Worm (Caenorhabditis elegans) whole organism, young adult: ENCODE data around the gene fbxb-22.
A peak's percentile ranks its signal among the peaks of the same experiment; 100 is the strongest.

Experiments
- C17E4.6 ChIP-seq: fragments of 200-800 bp; sonication (Bioruptor generic); IDR thresholded peaks from 2 replicates; pipeline ENCODE4 v1.3.6; 2022; ENCODE audit warnings: missing genetic modification reagents, missing genetic modification characterization, missing compliant biosample characterization
- D2030.7 ChIP-seq: fragments of 200-800 bp; sonication (Bioruptor generic); IDR thresholded peaks from 2 replicates; pipeline ENCODE4 v1.3.6; 2022; ENCODE audit warnings: missing genetic modification reagents, missing genetic modification characterization, missing compliant biosample characterization
- F55B11.4 ChIP-seq: sonication (generic microtip); optimal IDR thresholded peaks from 2 replicates; lab custom pipeline; 2016; ENCODE audit warnings: missing compliant biosample characterization, missing genetic modification characterization, borderline replicate concordance; ENCODE audit not compliant: insufficient read depth
- F57C9.4 ChIP-seq: sonication (generic microtip); optimal IDR thresholded peaks from 2 replicates; lab custom pipeline; 2017; ENCODE audit warnings: mild to moderate bottlenecking, missing genetic modification characterization, missing compliant biosample characterization
- K11D2.4 ChIP-seq: fragments of 200-800 bp; sonication (Bioruptor generic); IDR thresholded peaks from 2 replicates; pipeline ENCODE4 v1.3.6; 2022; ENCODE audit warnings: missing genetic modification reagents, missing genetic modification characterization, missing compliant biosample characterization
- Y56A3A.18 ChIP-seq: fragments of 200-800 bp; sonication (Bioruptor generic); IDR thresholded peaks from 2 replicates; pipeline ENCODE4 v1.3.6; 2022; ENCODE audit warnings: missing genetic modification reagents, missing genetic modification characterization, missing compliant biosample characterization
- Y67H2A.10 ChIP-seq: fragments of 200-800 bp; sonication (Bioruptor generic); conservative IDR thresholded peaks from 2 replicates; pipeline ENCODE4 v1.3.6; 2022; ENCODE audit warnings: missing genetic modification reagents, missing genetic modification characterization, missing compliant biosample characterization
- Y79H2A.3 ChIP-seq: fragments of 200-800 bp; sonication (Bioruptor generic); conservative IDR thresholded peaks from 2 replicates; pipeline ENCODE4 v1.3.6; 2022; ENCODE audit warnings: missing genetic modification reagents, missing genetic modification characterization, missing compliant biosample characterization
- aptf-2 ChIP-seq: fragments of 200-800 bp; sonication (Bioruptor generic); conservative IDR thresholded peaks from 2 replicates; pipeline ENCODE4 v1.3.6; 2022; ENCODE audit warnings: missing genetic modification reagents, missing genetic modification characterization, missing compliant biosample characterization
- bed-2 ChIP-seq: fragments of 200-800 bp; sonication (Bioruptor generic); IDR thresholded peaks from 2 replicates; pipeline ENCODE4 v1.3.6; 2022; ENCODE audit warnings: missing genetic modification reagents, missing genetic modification characterization, missing compliant biosample characterization
- ceh-100 ChIP-seq: fragments of 200-800 bp; sonication (Bioruptor generic); IDR thresholded peaks from 2 replicates; pipeline ENCODE4 v1.3.6; 2022; ENCODE audit warnings: missing genetic modification reagents, missing genetic modification characterization, missing compliant biosample characterization
- ceh-27 ChIP-seq: fragments of 200-800 bp; sonication (Bioruptor generic); optimal IDR thresholded peaks from 2 replicates; lab custom pipeline; 2018; ENCODE audit warnings: mild to moderate bottlenecking, missing genetic modification characterization, moderate library complexity, missing compliant biosample characterization
- ceh-40 ChIP-seq: fragments of 200-800 bp; sonication (Bioruptor generic); IDR thresholded peaks from 2 replicates; pipeline ENCODE4 v1.3.6; 2022; ENCODE audit warnings: missing genetic modification characterization, missing compliant biosample characterization
- ceh-79 ChIP-seq: sonication (generic microtip); optimal IDR thresholded peaks from 2 replicates; lab custom pipeline; 2017; ENCODE audit warnings: mild to moderate bottlenecking, missing genetic modification characterization, missing compliant biosample characterization
- die-1 ChIP-seq: sonication (generic microtip); optimal IDR thresholded peaks from 2 replicates; lab custom pipeline; 2016; ENCODE audit warnings: missing genotype, mild to moderate bottlenecking, missing genetic modification characterization, missing compliant biosample characterization
- dox-1 ChIP-seq: fragments of 200-800 bp; sonication (Bioruptor generic); IDR thresholded peaks from 2 replicates; pipeline ENCODE4 v1.3.6; 2022; ENCODE audit warnings: missing genetic modification reagents, missing genetic modification characterization, missing compliant biosample characterization
- efl-1 ChIP-seq: fragments of 150-350 bp; optimal IDR thresholded peaks from 2 replicates; lab custom pipeline; 2014; ENCODE audit warnings: missing biosample characterization, missing genetic modification reagents, missing genetic modification characterization
- egl-18 ChIP-seq: fragments of 200-800 bp; sonication (Bioruptor generic); IDR thresholded peaks from 2 replicates; pipeline ENCODE4 v1.3.6; 2022; ENCODE audit warnings: missing genetic modification reagents, missing genetic modification characterization, missing compliant biosample characterization
- egl-44 ChIP-seq: fragments of 200-800 bp; sonication (Bioruptor generic); IDR thresholded peaks from 2 replicates; pipeline ENCODE4 v1.3.6; 2022; ENCODE audit warnings: missing genetic modification reagents, missing genetic modification characterization, missing compliant biosample characterization
- egrh-3 ChIP-seq: fragments of 200-800 bp; sonication (Bioruptor generic); IDR thresholded peaks from 2 replicates; pipeline ENCODE4 v1.3.6; 2022; ENCODE audit warnings: missing genetic modification reagents, missing genetic modification characterization, missing compliant biosample characterization
- ekl-4 ChIP-seq: fragments of 200-800 bp; sonication (Bioruptor generic); IDR thresholded peaks from 2 replicates; pipeline ENCODE4 v1.3.6; 2022; ENCODE audit warnings: missing genetic modification reagents, missing genetic modification characterization, missing compliant biosample characterization
- fkh-3 ChIP-seq: sonication (generic microtip); optimal IDR thresholded peaks from 2 replicates; lab custom pipeline; 2016; ENCODE audit warnings: mild to moderate bottlenecking, missing genetic modification characterization, missing compliant biosample characterization
- hlh-12 ChIP-seq: sonication (generic microtip); optimal IDR thresholded peaks from 2 replicates; lab custom pipeline; 2016; ENCODE audit warnings: missing genetic modification characterization, missing compliant biosample characterization
- hlh-26 ChIP-seq: fragments of 200-800 bp; sonication (Bioruptor generic); conservative IDR thresholded peaks from 2 replicates; pipeline ENCODE4 v1.3.6; 2022; ENCODE audit warnings: missing genetic modification reagents, missing genetic modification characterization, missing compliant biosample characterization
- hmg-1.2 ChIP-seq: fragments of 200-800 bp; sonication (Bioruptor generic); IDR thresholded peaks from 2 replicates; pipeline ENCODE4 v1.3.6; 2022; ENCODE audit warnings: missing genetic modification reagents, missing genetic modification characterization, missing compliant biosample characterization
- hmg-20 ChIP-seq: fragments of 200-800 bp; sonication (Bioruptor generic); IDR thresholded peaks from 2 replicates; pipeline ENCODE4 v1.3.6; 2022; ENCODE audit warnings: missing genetic modification reagents, missing genetic modification characterization, missing compliant biosample characterization
- lin-26 ChIP-seq: fragments of 200-800 bp; sonication (Bioruptor generic); IDR thresholded peaks from 2 replicates; pipeline ENCODE4 v1.3.6; 2022; ENCODE audit warnings: missing genetic modification reagents, missing genetic modification characterization, missing compliant biosample characterization
- lin-35 ChIP-seq, 3 experiments: fragments of 150-350 bp in 2 of 3; sonication (generic microtip) in 1 of 3; optimal IDR thresholded peaks; 2 replicates each; lab custom pipeline; 2014 to 2018; ENCODE audit warnings: missing biosample characterization in 3 of 3, missing genetic modification characterization in 3 of 3, missing genetic modification reagents in 3 of 3
- lin-40 ChIP-seq: sonication (generic microtip); optimal IDR thresholded peaks from 2 replicates; lab custom pipeline; 2016; ENCODE audit warnings: missing genetic modification characterization, mild to moderate bottlenecking, missing compliant biosample characterization, missing genotype, missing genetic modification reagents
- lin-54 ChIP-seq: fragments of 200-800 bp; sonication (Bioruptor generic); optimal IDR thresholded peaks from 2 replicates; lab custom pipeline; 2018; ENCODE audit warnings: mild to moderate bottlenecking, missing genetic modification characterization, missing compliant biosample characterization
- lsl-1 ChIP-seq: fragments of 200-800 bp; sonication (Bioruptor generic); optimal IDR thresholded peaks from 2 replicates; lab custom pipeline; 2018; ENCODE audit warnings: mild to moderate bottlenecking, missing genetic modification characterization, moderate library complexity, missing compliant biosample characterization
- madf-10 ChIP-seq: sonication (generic microtip); optimal IDR thresholded peaks from 2 replicates; lab custom pipeline; 2016; ENCODE audit warnings: mild to moderate bottlenecking, missing genetic modification characterization, missing compliant biosample characterization
- mcd-1 ChIP-seq: fragments of 200-800 bp; sonication (Bioruptor generic); IDR thresholded peaks from 2 replicates; pipeline ENCODE4 v1.3.6; 2022; ENCODE audit warnings: missing genetic modification reagents, missing genetic modification characterization, missing compliant biosample characterization
- nhr-80 ChIP-seq: sonication (generic microtip); optimal IDR thresholded peaks from 2 replicates; lab custom pipeline; 2016; ENCODE audit warnings: missing genetic modification characterization, missing compliant biosample characterization
- pbrm-1 ChIP-seq: fragments of 200-800 bp; sonication (Bioruptor generic); IDR thresholded peaks from 2 replicates; pipeline ENCODE4 v1.3.6; 2022; ENCODE audit warnings: missing genetic modification reagents, missing genetic modification characterization, missing compliant biosample characterization
- repo-1 ChIP-seq: sonication (generic microtip); optimal IDR thresholded peaks from 2 replicates; lab custom pipeline; 2017; ENCODE audit warnings: mild to moderate bottlenecking, missing genetic modification characterization, missing compliant biosample characterization
- rpc-1 ChIP-seq, 2 experiments: fragments of 150-350 bp in 1 of 2; sonication (generic microtip) in 1 of 2; optimal IDR thresholded peaks; 2 replicates each; lab custom pipeline; 2014 to 2018; ENCODE audit warnings: missing biosample characterization in 1 of 2, missing genetic modification characterization in 1 of 2, missing genetic modification reagents in 1 of 2, missing genotype in 1 of 2
- sdz-38 ChIP-seq: sonication (generic microtip); optimal IDR thresholded peaks from 2 replicates; lab custom pipeline; 2016; ENCODE audit warnings: missing genotype, missing genetic modification characterization, missing compliant biosample characterization
- sea-2 ChIP-seq: fragments of 200-800 bp; sonication (Bioruptor generic); IDR thresholded peaks from 2 replicates; pipeline ENCODE4 v1.3.6; 2022; ENCODE audit warnings: missing genetic modification characterization, missing compliant biosample characterization
- snpc-1.1 ChIP-seq: sonication (generic microtip); optimal IDR thresholded peaks from 2 replicates; lab custom pipeline; 2017; ENCODE audit warnings: missing genetic modification characterization, mild to moderate bottlenecking, missing compliant biosample characterization, antibody characterized with exemption, moderate library complexity, missing genotype, missing genetic modification reagents; ENCODE audit not compliant: insufficient read depth
- snpc-3.4 ChIP-seq: sonication (generic microtip); optimal IDR thresholded peaks from 2 replicates; lab custom pipeline; 2017; ENCODE audit warnings: missing genetic modification characterization, mild to moderate bottlenecking, missing compliant biosample characterization, antibody characterized with exemption, moderate library complexity, missing genotype, missing genetic modification reagents
- snpc-4 ChIP-seq, 5 experiments: fragments of 150-350 bp in 1 of 5; sonication (generic microtip) in 4 of 5; optimal IDR thresholded peaks; 2 replicates each; lab custom pipeline; 2014 to 2018; ENCODE audit warnings: missing genetic modification characterization in 5 of 5, missing biosample characterization in 3 of 5, antibody characterized with exemption in 2 of 5, mild to moderate bottlenecking in 2 of 5, missing compliant biosample characterization in 2 of 5, missing genotype in 2 of 5, moderate library complexity in 2 of 5, missing genetic modification reagents in 1 of 5
- unc-130 ChIP-seq: sonication (generic microtip); optimal IDR thresholded peaks from 2 replicates; lab custom pipeline; 2016; ENCODE audit warnings: missing genetic modification reagents, missing genetic modification characterization, missing compliant biosample characterization
- zfh-2 ChIP-seq: fragments of 200-800 bp; sonication (Bioruptor generic); conservative IDR thresholded peaks from 2 replicates; pipeline ENCODE4 v1.3.6; 2022; ENCODE audit warnings: missing genetic modification reagents, missing genetic modification characterization, missing compliant biosample characterization
- ztf-26 ChIP-seq: sonication (generic microtip); optimal IDR thresholded peaks from 2 replicates; lab custom pipeline; 2017; ENCODE audit warnings: missing genetic modification characterization, missing compliant biosample characterization
- ztf-3 ChIP-seq: fragments of 200-800 bp; sonication (Bioruptor generic); optimal IDR thresholded peaks from 2 replicates; lab custom pipeline; 2018; ENCODE audit warnings: mild to moderate bottlenecking, missing genetic modification characterization, missing compliant biosample characterization
- ztf-6 ChIP-seq: fragments of 200-800 bp; sonication (Bioruptor generic); IDR thresholded peaks from 2 replicates; pipeline ENCODE4 v1.3.6; 2022; ENCODE audit warnings: missing genetic modification reagents, missing genetic modification characterization, missing compliant biosample characterization

The fbxb-22 gene

DNA sequence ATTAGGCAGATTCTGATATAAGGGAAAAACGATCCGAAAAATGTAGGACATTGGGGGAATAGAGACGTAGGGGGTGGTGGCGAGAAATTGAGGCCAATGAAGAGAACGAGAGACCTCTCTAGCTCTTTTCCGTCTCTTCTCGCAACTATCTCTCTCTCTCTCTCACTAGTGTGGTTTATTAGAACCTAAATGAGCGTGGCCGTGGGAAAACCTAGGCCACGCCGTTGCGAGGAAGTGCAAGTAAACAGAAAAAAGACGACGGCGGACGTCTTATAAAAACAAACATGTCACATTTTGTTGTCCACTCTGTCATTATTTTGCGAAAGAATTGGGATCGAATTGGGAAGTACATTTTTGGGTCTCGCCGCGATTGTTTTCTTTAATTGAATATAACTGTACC is 13.5 kb downstream of the fbxb-22 start (continued):
- TF ChIP-seq die-1 (tag; lab: Kevin White, UChicago) (no peak), hlh-12 (no peak), ztf-26 (peak; percentile 18), egl-18 (GFP tag; lab: Robert Waterston, UW) (no peak), snpc-4 (GFP tag; optimal IDR thresholded peaks at IDR 0.05; lab: Kevin White, UChicago) (peak; percentile 50), snpc-4 (tag; optimal IDR thresholded peaks at IDR 0.05; lab: Kevin White, UChicago) (peak; percentile 69 to 85 (median 79)), bed-2 (GFP tag; lab: Robert Waterston, UW) (0 out of 2 replicates have a peak, but pooled peaks have one; percentile 21), egl-44 (GFP tag; lab: Robert Waterston, UW) (no peak), snpc-3.4 (no peak), aptf-2 (peak; percentile 51; the same call in 1 of the 2 replicates), mcd-1 (peak; percentile 67), snpc-1.1 (no peak), pbrm-1 (GFP tag; lab: Robert Waterston, UW) (peak; percentile 28; the same call in 1 of the 2 replicates), ceh-100 (GFP tag; lab: Robert Waterston, UW) (peak; percentile 62; the same call in 1 of the 2 replicates), F57C9.4 (tag; lab: Kevin White, UChicago) (no peak), unc-130 (GFP tag; lab: Kevin White, UChicago) (no peak), lin-54 (GFP tag; lab: Kevin White, UChicago) (peak; percentile 1), C17E4.6 (GFP tag; lab: Robert Waterston, UW) (no peak), D2030.7 (no peak), lin-26 (GFP tag; lab: Robert Waterston, UW) (peak; percentile 28; the same call in 1 of the 2 replicates), sea-2 (GFP tag; lab: Robert Waterston, UW) (no peak), hmg-1.2 (GFP tag; lab: Robert Waterston, UW) (peak; percentile 75; the same call in 1 of the 2 replicates), Y67H2A.10 (peak; percentile 49; the same call in 1 of the 2 replicates), ztf-3 (GFP tag; lab: Kevin White, UChicago) (no peak), madf-10 (peak; percentile 59), ceh-40 (0 out of 2 replicates have a peak, but pooled peaks have one; percentile 28), zfh-2 (peak; percentile 93), ceh-27 (GFP tag; lab: Kevin White, UChicago) (peak; percentile 93), ceh-79 (no peak), F55B11.4 (tag; lab: Kevin White, UChicago) (no peak), K11D2.4 (0 out of 2 replicates have a peak, but pooled peaks have one; percentile 38), lin-40 (peak; percentile 78), repo-1 (no peak), nhr-80 (tag; lab: Kevin White, UChicago) (peak; percentile 88), Y79H2A.3 (no peak)

DNA sequence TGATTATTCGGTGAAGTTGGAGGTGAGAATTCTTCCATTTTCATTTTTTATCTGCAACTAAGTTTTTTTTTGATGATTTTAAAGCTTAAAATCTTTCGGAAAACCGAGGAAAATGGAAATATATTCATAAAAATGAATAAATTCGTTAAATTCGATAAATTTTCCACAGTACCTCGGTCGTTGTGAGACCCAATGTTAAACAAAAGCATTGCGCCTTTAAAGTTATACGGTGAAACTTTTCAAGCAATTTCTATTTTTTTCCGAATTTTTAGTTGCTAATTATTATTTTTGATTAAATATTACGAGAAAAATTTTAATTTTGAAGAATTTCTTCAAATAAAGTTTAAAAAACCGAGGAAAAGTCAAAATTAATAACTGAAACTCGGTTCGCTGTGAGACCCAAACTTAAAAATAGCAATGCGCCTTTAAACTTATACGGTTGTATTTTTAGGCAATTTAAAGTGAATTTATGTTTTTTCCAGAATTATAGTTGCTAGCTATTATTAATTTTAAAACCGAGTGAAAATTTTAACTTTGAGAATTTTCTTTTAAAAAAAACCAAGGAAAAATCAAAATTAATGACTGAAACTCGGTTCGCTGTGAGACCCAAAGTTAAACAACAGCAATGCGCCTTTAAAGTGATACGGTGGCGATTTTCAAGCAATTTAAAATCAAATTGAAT is 14.2 kb downstream of the fbxb-22 start, which contains the start of gene taf-12:
taf-12 (minus strand) TSS at position 51 of the 682 bp plus-strand sequence.
- TF ChIP-seq ekl-4 (GFP tag; lab: Robert Waterston, UW) (no peak), ztf-6 (no peak), lin-35 (GFP tag; optimal IDR thresholded peaks at IDR 0.05; lab: Kevin White, UChicago) (peak in 1 of 3 experiments; percentile 14), fkh-3 (no peak), lsl-1 (GFP tag; lab: Kevin White, UChicago) (peak; percentile 100), snpc-3.4 (peak; percentile 7), repo-1 (no peak), F57C9.4 (tag; lab: Kevin White, UChicago) (no peak), dox-1 (GFP tag; lab: Robert Waterston, UW) (no peak), efl-1 (peak; percentile 36), nhr-80 (tag; lab: Kevin White, UChicago) (no peak), madf-10 (no peak), egrh-3 (GFP tag; lab: Robert Waterston, UW) (no peak), sdz-38 (tag; lab: Kevin White, UChicago) (no peak), hmg-20 (GFP tag; lab: Robert Waterston, UW) (no peak), Y67H2A.10 (no peak), Y56A3A.18 (no peak), rpc-1 (optimal IDR thresholded peaks at IDR 0.05; lab: Kevin White, UChicago) (no peak), rpc-1 (tag; optimal IDR thresholded peaks at IDR 0.05; lab: Kevin White, UChicago) (no peak), hlh-26 (GFP tag; lab: Robert Waterston, UW) (no peak)
